Worm (Caenorhabditis elegans) whole organism, L2 larva: Measurements from ENCODE around the gene try-11.

Experiments
- ZK546.5 ChIP-seq: sonication (generic microtip); optimal IDR thresholded peaks from 2 replicates; lab custom pipeline; 2017; ENCODE audit warnings: missing biosample characterization, missing genetic modification characterization
- ceh-16 ChIP-seq: fragments of 150-350 bp; optimal IDR thresholded peaks from 2 replicates; lab custom pipeline; 2014; ENCODE audit warnings: missing biosample characterization, missing genetic modification characterization
- ceh-82 ChIP-seq: fragments of 150-350 bp; optimal IDR thresholded peaks from 2 replicates; lab custom pipeline; 2014; ENCODE audit warnings: missing biosample characterization, missing genetic modification characterization
- dmd-4 ChIP-seq: sonication (generic microtip); optimal IDR thresholded peaks from 2 replicates; lab custom pipeline; 2017; ENCODE audit warnings: missing biosample characterization, missing genetic modification characterization
- fos-1 ChIP-seq: fragments of 150-350 bp; optimal IDR thresholded peaks from 2 replicates; lab custom pipeline; 2014; ENCODE audit warnings: missing biosample characterization, missing genetic modification characterization
- nhr-11 ChIP-seq: fragments of 150-350 bp; optimal IDR thresholded peaks from 2 replicates; lab custom pipeline; 2014; ENCODE audit warnings: missing biosample characterization, missing genetic modification characterization
- nhr-12 ChIP-seq: fragments of 150-350 bp; optimal IDR thresholded peaks from 2 replicates; lab custom pipeline; 2014; ENCODE audit warnings: missing biosample characterization, missing genetic modification characterization
- nhr-129 ChIP-seq: fragments of 150-350 bp; optimal IDR thresholded peaks from 2 replicates; lab custom pipeline; 2014; ENCODE audit warnings: missing biosample characterization, missing genetic modification characterization
- nhr-237 ChIP-seq: fragments of 150-350 bp; optimal IDR thresholded peaks from 2 replicates; lab custom pipeline; 2014; ENCODE audit warnings: missing biosample characterization, missing genetic modification characterization
- nhr-6 ChIP-seq: fragments of 150-350 bp; optimal IDR thresholded peaks from 2 replicates; lab custom pipeline; 2014; ENCODE audit warnings: missing biosample characterization, missing genetic modification characterization
- nhr-77 ChIP-seq: fragments of 150-350 bp; optimal IDR thresholded peaks from 2 replicates; lab custom pipeline; 2014; ENCODE audit warnings: missing biosample characterization, missing genetic modification characterization
- ztf-4 ChIP-seq: fragments of 150-350 bp; optimal IDR thresholded peaks from 2 replicates; lab custom pipeline; 2014; ENCODE audit warnings: missing biosample characterization, missing genetic modification characterization

DNA sequence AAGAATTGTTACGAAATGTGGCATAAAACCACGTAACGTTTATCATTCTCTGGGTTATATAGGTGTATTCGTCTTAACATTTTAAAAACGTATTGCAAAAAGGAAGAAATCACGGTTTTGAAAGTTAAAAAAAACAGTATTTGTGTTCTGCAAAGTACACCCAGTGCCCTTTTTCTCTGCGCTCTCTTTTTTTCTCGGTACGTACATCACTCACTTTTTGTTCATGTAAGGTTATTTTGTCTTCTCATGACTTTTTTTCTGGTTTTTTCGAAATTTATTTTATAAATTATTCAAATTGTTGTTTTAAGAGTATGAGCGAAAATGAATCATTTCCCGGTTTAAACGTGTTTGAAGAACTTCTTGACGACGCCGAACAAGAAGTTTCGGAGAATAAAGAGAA lies 4.6 kb upstream of the try-11 start, which contains the start of gene F25E5.5:
- no peak for TF ChIP-seq nhr-12 (tag; lab: Kevin White, UChicago)
- no peak for TF ChIP-seq ZK546.5
- TF ChIP-seq nhr-237, result no peak
- no peak for TF ChIP-seq ztf-4 (tag; lab: Kevin White, UChicago)
- no peak for TF ChIP-seq nhr-6 (tag; lab: Kevin White, UChicago)
- no peak for TF ChIP-seq dmd-4 (tag; lab: Kevin White, UChicago)
- TF ChIP-seq nhr-11 (tag; lab: Kevin White, UChicago), result no peak
- TF ChIP-seq ceh-16 (tag; lab: Kevin White, UChicago), result no peak
- no peak for TF ChIP-seq nhr-129 (tag; lab: Kevin White, UChicago)
- no peak for TF ChIP-seq fos-1
- TF ChIP-seq nhr-77 (tag; lab: Kevin White, UChicago), result no peak
- no peak for TF ChIP-seq ceh-82 (tag; lab: Kevin White, UChicago)
